Worm (Caenorhabditis elegans): ENCODE results near the gene Y22D7AL.11.

ce11 chrIII:1652181-1652580 lies 18.0 kb upstream of the Y22D7AL.11 start, which contains the start of gene Y22D7AL.1:
- TF ChIP-seq W03F9.2 (tag; optimal IDR thresholded peaks at IDR 0.05): no peak
- TF ChIP-seq dao-5 (tag; optimal IDR thresholded peaks at IDR 0.05): no peak
